Fruit fly (Drosophila melanogaster): ENCODE results near the gene CG4666.

Gene CG4666

dm6 chrX:6031692-6032091, 45.9 kb downstream of the CG4666 start (continued):
- peak; percentile 68 for TF ChIP-seq HmgZ (tag; optimal IDR thresholded peaks at IDR 0.05)
- no peak for TF ChIP-seq GATAe (GFP tag; conservative IDR thresholded peaks at IDR 0.05)
- TF ChIP-seq Dref (GFP tag; IDR thresholded peaks at IDR 0.05), result no peak
- TF ChIP-seq CG10274 (GFP tag; optimal IDR thresholded peaks at IDR 0.05), result peak; percentile 9
- TF ChIP-seq BEAF-32 (GFP tag; optimal IDR thresholded peaks at IDR 0.05), result no peak
- TF ChIP-seq dysf (GFP tag; IDR thresholded peaks at IDR 0.05), result peak; percentile 82
- peak; percentile 53 for TF ChIP-seq CG33213 (GFP tag; optimal IDR thresholded peaks at IDR 0.05)
- peak; percentile 53 for TF ChIP-seq eyg (GFP tag; optimal IDR thresholded peaks at IDR 0.05)
- TF ChIP-seq CG11398 (GFP tag; optimal IDR thresholded peaks at IDR 0.05), result peak; percentile 65
- peak; percentile 71 for TF ChIP-seq stc (GFP tag; IDR thresholded peaks at IDR 0.05)
- TF ChIP-seq ase (GFP tag; IDR thresholded peaks at IDR 0.05), result peak; percentile 51; the same call in 1 of the 3 replicates
- TF ChIP-seq nerfin-2 (GFP tag; IDR thresholded peaks at IDR 0.05; ENCODE audit: partially characterized antibody), result no peak
- no peak for TF ChIP-seq hb (GFP tag; IDR thresholded peaks at IDR 0.05; ENCODE audit: partially characterized antibody)
- no peak for TF ChIP-seq sc (optimal IDR thresholded peaks at IDR 0.05)
- peak; percentile 63 for TF ChIP-seq sc (GFP tag; optimal IDR thresholded peaks at IDR 0.05)
- TF ChIP-seq phol (tag; optimal IDR thresholded peaks at IDR 0.05), result peak; percentile 83
- TF ChIP-seq sob (GFP tag; IDR thresholded peaks at IDR 0.05), result peak; percentile 75
- peak; percentile 23 for TF ChIP-seq Neu2 (GFP tag; optimal IDR thresholded peaks at IDR 0.05; ENCODE audit: borderline replicate concordance)
- peak; percentile 48; the same call in 1 of the 2 replicates for TF ChIP-seq Rx (GFP tag; IDR thresholded peaks at IDR 0.05)
- 0 out of 2 replicates have a peak, but pooled peaks have one; percentile 19 for TF ChIP-seq klu (GFP tag; IDR thresholded peaks at IDR 0.05)
- peak; percentile 76 for TF ChIP-seq E2f1 (GFP tag; IDR thresholded peaks at IDR 0.05)
- peak; percentile 81 for TF ChIP-seq zf30C (GFP tag; optimal IDR thresholded peaks at IDR 0.05)
- peak in 1 of 2 experiments; percentile 92 for TF ChIP-seq eve (GFP tag; optimal IDR thresholded peaks at IDR 0.05)
- TF ChIP-seq NC2α (GFP tag; optimal IDR thresholded peaks at IDR 0.05), result peak; percentile 56
- TF ChIP-seq twi (tag; optimal IDR thresholded peaks at IDR 0.05), result peak; percentile 64
- peak; percentile 66 for TF ChIP-seq tio (GFP tag; optimal IDR thresholded peaks at IDR 0.05)
- no peak for TF ChIP-seq hkb (optimal IDR thresholded peaks at IDR 0.05)
- TF ChIP-seq hkb (GFP tag; IDR thresholded peaks at IDR 0.05), result peak; percentile 83
- TF ChIP-seq CG2199 (GFP tag; IDR thresholded peaks at IDR 0.05), result no peak
- peak; percentile 68 to 88 for TF ChIP-seq chif (GFP tag; optimal IDR thresholded peaks at IDR 0.05)
- no peak for TF ChIP-seq ato (GFP tag; IDR thresholded peaks at IDR 0.05; ENCODE audit: partially characterized antibody)
- TF ChIP-seq pzg (GFP tag; optimal IDR thresholded peaks at IDR 0.05), result no peak
- TF ChIP-seq dati (GFP tag; IDR thresholded peaks at IDR 0.05), result peak; percentile 60; the same call in 1 of the 2 replicates
- TF ChIP-seq CG13424 (tag; optimal IDR thresholded peaks at IDR 0.05), result peak; percentile 86
- TF ChIP-seq CG6689 (GFP tag; IDR thresholded peaks at IDR 0.05), result peak; percentile 78
- TF ChIP-seq inv (GFP tag; IDR thresholded peaks at IDR 0.05; ENCODE audit: partially characterized antibody), result no peak
- peak; percentile 82 for TF ChIP-seq slbo (GFP tag; IDR thresholded peaks at IDR 0.05)
- TF ChIP-seq CG9817 (tag; optimal IDR thresholded peaks at IDR 0.05), result peak; percentile 68
- peak; percentile 64 for TF ChIP-seq CG1024 (GFP tag; IDR thresholded peaks at IDR 0.05)
- TF ChIP-seq unc-4 (GFP tag; IDR thresholded peaks at IDR 0.05; ENCODE audit: partially characterized antibody), result no peak
- peak; percentile 62 to 76 for TF ChIP-seq dpn (GFP tag; optimal IDR thresholded peaks at IDR 0.05)
- peak; percentile 68 for TF ChIP-seq crc (GFP tag; optimal IDR thresholded peaks at IDR 0.05)
- TF ChIP-seq CG11723 (GFP tag; optimal IDR thresholded peaks at IDR 0.05), result peak; percentile 54
- TF ChIP-seq fu2 (GFP tag; optimal IDR thresholded peaks at IDR 0.05), result peak; percentile 55
- TF ChIP-seq Max (GFP tag; optimal IDR thresholded peaks at IDR 0.05), result peak; percentile 44
- TF ChIP-seq CG4404 (GFP tag; IDR thresholded peaks at IDR 0.05), result peak; percentile 80
- no peak for TF ChIP-seq D (optimal IDR thresholded peaks at IDR 0.05)
- TF ChIP-seq D (GFP tag; optimal IDR thresholded peaks at IDR 0.05), result peak; percentile 85
- peak; percentile 38 for TF ChIP-seq schlank (tag; optimal IDR thresholded peaks at IDR 0.05)
- 0 out of 2 replicates have a peak, but pooled peaks have one; percentile 27 for TF ChIP-seq Taf1 (GFP tag; IDR thresholded peaks at IDR 0.05)
- TF ChIP-seq sima (GFP tag; optimal IDR thresholded peaks at IDR 0.05), result peak; percentile 20
- TF ChIP-seq CG17359 (tag; optimal IDR thresholded peaks at IDR 0.05), result peak; percentile 79
